Worm (Caenorhabditis elegans): ENCODE results near the gene C30B5.17.
A peak's percentile ranks its signal among the peaks of the same experiment; 100 is the strongest.

The C30B5.17 gene

ce11 chrII:6179531-6179930 lies 23.3 kb downstream of the C30B5.17 start, which contains the start of gene F40H3.1:
TSS of gene F40H3.1 (plus strand) at chrII:6179831.
- no peak for TF ChIP-seq egrh-3 (GFP tag; IDR thresholded peaks at IDR 0.05)
- TF ChIP-seq F22D6.2 (tag; optimal IDR thresholded peaks at IDR 0.05), result no peak
- TF ChIP-seq ceh-40 (GFP tag; IDR thresholded peaks at IDR 0.05), result no peak
- no peak for TF ChIP-seq F33H1.4 (GFP tag; IDR thresholded peaks at IDR 0.05)
- TF ChIP-seq rcor-1 (GFP tag; IDR thresholded peaks at IDR 0.05), result no peak
- TF ChIP-seq ztf-25 (GFP tag; IDR thresholded peaks at IDR 0.05), result no peak
- TF ChIP-seq cebp-2 (GFP tag; IDR thresholded peaks at IDR 0.05), result no peak
- TF ChIP-seq T26A5.8 (tag; optimal IDR thresholded peaks at IDR 0.05), result no peak
- no peak for TF ChIP-seq C06A6.2 (GFP tag; conservative IDR thresholded peaks at IDR 0.05)
- TF ChIP-seq bed-1 (GFP tag; IDR thresholded peaks at IDR 0.05), result no peak
- TF ChIP-seq ccch-3 (GFP tag; optimal IDR thresholded peaks at IDR 0.05), result no peak
- TF ChIP-seq Y95B8A.8 (GFP tag; IDR thresholded peaks at IDR 0.05), result no peak
- TF ChIP-seq tbx-9 (tag; optimal IDR thresholded peaks at IDR 0.05; ENCODE audit: borderline replicate concordance), result no peak
- TF ChIP-seq cebp-1 (GFP tag; IDR thresholded peaks at IDR 0.05), result no peak
- no peak for TF ChIP-seq cebp-1 (tag; optimal IDR thresholded peaks at IDR 0.05)
- TF ChIP-seq nhr-179 (tag; optimal IDR thresholded peaks at IDR 0.05), result no peak
- TF ChIP-seq lag-1 (GFP tag; IDR thresholded peaks at IDR 0.05), result no peak
- no peak for TF ChIP-seq snpc-4 (GFP tag; optimal IDR thresholded peaks at IDR 0.05)
- no peak for TF ChIP-seq snpc-4 (tag; optimal IDR thresholded peaks at IDR 0.05)
- TF ChIP-seq akir-1 (GFP tag; optimal IDR thresholded peaks at IDR 0.05), result no peak

ce11 chrII:6178743-6179129 lies 24.1 kb downstream of the C30B5.17 start:
- TF ChIP-seq aptf-2 (GFP tag; conservative IDR thresholded peaks at IDR 0.05) (no peak), K11D2.4 (GFP tag; IDR thresholded peaks at IDR 0.05) (no peak), lir-1 (GFP tag; conservative IDR thresholded peaks at IDR 0.05) (no peak), repo-1 (tag; optimal IDR thresholded peaks at IDR 0.05) (no peak), tlf-1 (GFP tag; optimal IDR thresholded peaks at IDR 0.05) (no peak), attf-3 (GFP tag; conservative IDR thresholded peaks at IDR 0.05) (no peak), Y95B8A.8 (GFP tag; IDR thresholded peaks at IDR 0.05) (no peak), ztf-28 (GFP tag; IDR thresholded peaks at IDR 0.05) (no peak), lsy-27 (tag; optimal IDR thresholded peaks at IDR 0.05; ENCODE audit: borderline replicate concordance, insufficient read depth) (no peak), snpc-1.3 (tag; optimal IDR thresholded peaks at IDR 0.05; ENCODE audit: insufficient read depth) (no peak), hmg-20 (GFP tag; IDR thresholded peaks at IDR 0.05) (no peak), ztf-18 (tag; optimal IDR thresholded peaks at IDR 0.05) (no peak), attf-6 (GFP tag; IDR thresholded peaks at IDR 0.05) (no peak), F52B5.7 (tag; optimal IDR thresholded peaks at IDR 0.05) (no peak), T26A5.8 (tag; optimal IDR thresholded peaks at IDR 0.05) (no peak)

- TF ChIP-seq nhr-80 (tag; optimal IDR thresholded peaks at IDR 0.05), result peak; percentile 87
- TF ChIP-seq hlh-12 (tag; optimal IDR thresholded peaks at IDR 0.05), result no peak
- TF ChIP-seq dox-1 (GFP tag; IDR thresholded peaks at IDR 0.05), result 0 out of 2 replicates have a peak, but pooled peaks have one; percentile 11
- no peak for TF ChIP-seq zfh-2 (GFP tag; conservative IDR thresholded peaks at IDR 0.05)
Observed at ce11 chrII:6177975-6178742, 24.7 kb downstream of the C30B5.17 start.

All from whole organism, young adult.